Fruit fly (Drosophila melanogaster) whole organism, embryonic: ENCODE measurements around the gene alphaTub84B.

Experiments used
- CG10267 ChIP-seq: fragments of 200-800 bp; sonication (Bioruptor generic); optimal IDR thresholded peaks from 2 replicates; lab custom pipeline; 2018; ENCODE audit warnings: missing biosample characterization, mild to moderate bottlenecking, missing genetic modification characterization, moderate library complexity
- CG10462 ChIP-seq: fragments of 200-800 bp; sonication (Bioruptor generic); optimal IDR thresholded peaks from 2 replicates; lab custom pipeline; 2016; ENCODE audit warnings: missing biosample characterization, missing genetic modification characterization
- CG10565 ChIP-seq: fragments of 200-800 bp; sonication (Bioruptor generic); optimal IDR thresholded peaks from 3 replicates; lab custom pipeline; 2016; ENCODE audit warnings: missing biosample characterization, mild to moderate bottlenecking, missing genetic modification characterization
- CG11085 ChIP-seq: fragments of 200-800 bp; sonication (Bioruptor generic); IDR thresholded peaks from 2 replicates; pipeline ENCODE4 v1.3.6; 2022; ENCODE audit warnings: missing biosample characterization, missing genetic modification characterization
- CG15269 ChIP-seq: fragments of 200-800 bp; sonication (Bioruptor generic); optimal IDR thresholded peaks from 2 replicates; lab custom pipeline; 2018; ENCODE audit warnings: missing biosample characterization, mild to moderate bottlenecking, missing genetic modification characterization, moderate library complexity
- CG17359 ChIP-seq: fragments of 200-800 bp; sonication (Bioruptor generic); optimal IDR thresholded peaks from 3 replicates; lab custom pipeline; 2018; ENCODE audit warnings: missing biosample characterization, mild to moderate bottlenecking, missing genetic modification characterization, moderate library complexity
- CG17802 ChIP-seq: fragments of 200-800 bp; sonication (Bioruptor generic); optimal IDR thresholded peaks from 2 replicates; lab custom pipeline; 2018; ENCODE audit warnings: missing biosample characterization, mild to moderate bottlenecking, missing genetic modification characterization, moderate library complexity
- CG17912 ChIP-seq: fragments of 200-800 bp; sonication (Bioruptor generic); optimal IDR thresholded peaks from 2 replicates; lab custom pipeline; 2018; ENCODE audit warnings: missing biosample characterization, mild to moderate bottlenecking, missing genetic modification characterization
- CG18262 ChIP-seq: fragments of 200-800 bp; optimal IDR thresholded peaks from 3 replicates; lab custom pipeline; 2019; ENCODE audit warnings: missing biosample characterization, mild to moderate bottlenecking, missing genetic modification characterization, moderate library complexity
- CG2202 ChIP-seq: fragments of 200-800 bp; sonication (Bioruptor generic); optimal IDR thresholded peaks from 2 replicates; lab custom pipeline; 2018; ENCODE audit warnings: missing biosample characterization, mild to moderate bottlenecking, missing genetic modification characterization
- CG2678 ChIP-seq: fragments of 200-800 bp; sonication (Bioruptor generic); optimal IDR thresholded peaks from 3 replicates; lab custom pipeline; 2019; ENCODE audit warnings: missing biosample characterization, mild to moderate bottlenecking, missing genetic modification characterization, moderate library complexity
- CG42726 ChIP-seq: fragments of 200-800 bp; sonication (Bioruptor generic); IDR thresholded peaks from 2 replicates; pipeline ENCODE4 v1.3.6; 2022; ENCODE audit warnings: missing biosample characterization, missing genetic modification characterization; ENCODE audit not compliant: partially characterized antibody
- CG43689 ChIP-seq: fragments of 200-800 bp; sonication (Bioruptor generic); IDR thresholded peaks from 2 replicates; pipeline ENCODE4 v1.3.6; 2022; ENCODE audit warnings: missing biosample characterization, missing genetic modification characterization
- CG6765 ChIP-seq: fragments of 200-800 bp; sonication (Bioruptor generic); optimal IDR thresholded peaks from 3 replicates; lab custom pipeline; 2017; ENCODE audit warnings: missing biosample characterization, mild to moderate bottlenecking, missing genetic modification characterization
- CG6854 ChIP-seq: fragments of 200-800 bp; sonication (Bioruptor generic); optimal IDR thresholded peaks from 3 replicates; lab custom pipeline; 2017; ENCODE audit warnings: missing biosample characterization, mild to moderate bottlenecking, missing genetic modification characterization
- CG7745 ChIP-seq: fragments of 200-800 bp; sonication (Bioruptor generic); optimal IDR thresholded peaks from 2 replicates; lab custom pipeline; 2018; ENCODE audit warnings: missing biosample characterization, mild to moderate bottlenecking, missing genetic modification characterization, moderate library complexity
- CG7839 ChIP-seq: fragments of 200-800 bp; sonication (Bioruptor generic); optimal IDR thresholded peaks from 3 replicates; lab custom pipeline; 2018; ENCODE audit warnings: missing biosample characterization, mild to moderate bottlenecking, missing genetic modification characterization, moderate library complexity
- CG8924 ChIP-seq: fragments of 200-800 bp; optimal IDR thresholded peaks from 3 replicates; lab custom pipeline; 2019; ENCODE audit warnings: missing biosample characterization, mild to moderate bottlenecking, missing genetic modification characterization, moderate library complexity
- CG9609 ChIP-seq: fragments of 200-800 bp; sonication (Bioruptor generic); optimal IDR thresholded peaks from 3 replicates; lab custom pipeline; 2016; ENCODE audit warnings: missing biosample characterization, missing genetic modification characterization
- CG9817 ChIP-seq: fragments of 200-800 bp; sonication (Bioruptor generic); optimal IDR thresholded peaks from 2 replicates; lab custom pipeline; 2018; ENCODE audit warnings: missing biosample characterization, mild to moderate bottlenecking, missing genetic modification characterization, moderate library complexity
- CTCF ChIP-seq: fragments of 200-800 bp; sonication (Bioruptor generic); optimal IDR thresholded peaks from 2 replicates; lab custom pipeline; 2017; ENCODE audit warnings: missing biosample characterization, mild to moderate bottlenecking, missing genetic modification characterization, moderate library complexity
- CoRest ChIP-seq: fragments of 200-800 bp; sonication (Bioruptor generic); optimal IDR thresholded peaks from 3 replicates; lab custom pipeline; 2018; ENCODE audit warnings: missing biosample characterization, mild to moderate bottlenecking, missing genetic modification characterization, moderate library complexity
- Dbx ChIP-seq: fragments of 200-800 bp; sonication (Bioruptor generic); IDR thresholded peaks from 3 replicates; pipeline ENCODE4 v1.3.6; 2022; ENCODE audit warnings: missing biosample characterization, missing genetic modification characterization
- Dll ChIP-seq: fragments of 200-800 bp; sonication (Bioruptor generic); IDR thresholded peaks from 4 replicates; pipeline ENCODE4 v1.3.6; 2022; ENCODE audit warnings: missing biosample characterization, missing genetic modification characterization; ENCODE audit not compliant: partially characterized antibody
- Ets97D ChIP-seq: fragments of 200-800 bp; sonication (Bioruptor generic); optimal IDR thresholded peaks from 3 replicates; lab custom pipeline; 2016; ENCODE audit warnings: missing biosample characterization, missing genetic modification characterization
- Fer3 ChIP-seq: fragments of 200-800 bp; sonication (Bioruptor generic); optimal IDR thresholded peaks from 2 replicates; lab custom pipeline; 2018; ENCODE audit warnings: missing biosample characterization, mild to moderate bottlenecking, missing genetic modification characterization, moderate library complexity
- H15 ChIP-seq: fragments of 200-800 bp; sonication (Bioruptor generic); IDR thresholded peaks from 3 replicates; pipeline ENCODE4 v1.3.6; 2022; ENCODE audit warnings: missing biosample characterization, missing genetic modification characterization
- Myb ChIP-seq: fragments of 200-800 bp; sonication (Bioruptor generic); optimal IDR thresholded peaks from 2 replicates; lab custom pipeline; 2016; ENCODE audit warnings: missing biosample characterization, missing genetic modification characterization
- NC2α ChIP-seq: fragments of 200-800 bp; sonication (Bioruptor generic); optimal IDR thresholded peaks from 2 replicates; lab custom pipeline; 2016; ENCODE audit warnings: missing biosample characterization, missing genetic modification characterization
- Nf-YC ChIP-seq: fragments of 200-800 bp; optimal IDR thresholded peaks from 3 replicates; lab custom pipeline; 2019; ENCODE audit warnings: missing biosample characterization, mild to moderate bottlenecking, missing genetic modification characterization, moderate library complexity
- Oli ChIP-seq: fragments of 200-800 bp; sonication (Bioruptor generic); optimal IDR thresholded peaks from 2 replicates; lab custom pipeline; 2018; ENCODE audit warnings: missing biosample characterization, mild to moderate bottlenecking, missing genetic modification characterization, moderate library complexity
- Stat92E ChIP-seq, 3 experiments: fragments of >200 bp in 2 of 3; fragments of 200-800 bp in 1 of 3; sonication (Bioruptor generic) in 1 of 3; optimal IDR thresholded peaks; 2 replicates each; lab custom pipeline; 2017 to 2019; ENCODE audit warnings: missing biosample characterization in 3 of 3, missing genetic modification characterization in 3 of 3, mild to moderate bottlenecking in 1 of 3, moderate library complexity in 1 of 3
- bab2 ChIP-seq: fragments of 200-800 bp; sonication (Bioruptor generic); optimal IDR thresholded peaks from 2 replicates; lab custom pipeline; 2016; ENCODE audit warnings: missing biosample characterization, missing genetic modification characterization
- caup ChIP-seq: fragments of 200-800 bp; sonication (Bioruptor generic); optimal IDR thresholded peaks from 3 replicates; lab custom pipeline; 2017; ENCODE audit warnings: missing biosample characterization, mild to moderate bottlenecking, missing genetic modification characterization, moderate library complexity; ENCODE audit not compliant: severe bottlenecking
- chinmo ChIP-seq: fragments of 200-800 bp; sonication (Bioruptor generic); IDR thresholded peaks from 4 replicates; pipeline ENCODE4 v1.3.6; 2022; ENCODE audit warnings: missing biosample characterization, missing genetic modification characterization; ENCODE audit not compliant: partially characterized antibody
- cwo ChIP-seq: fragments of 200-800 bp; sonication (Bioruptor generic); optimal IDR thresholded peaks from 3 replicates; lab custom pipeline; 2017; ENCODE audit warnings: missing biosample characterization, missing genetic modification characterization, mild to moderate bottlenecking, moderate library complexity, missing genetic modification reagents
- dpn ChIP-seq, 2 experiments: fragments of 200-800 bp; sonication (Bioruptor generic); optimal IDR thresholded peaks; 3 replicates each; lab custom pipeline; 2016; ENCODE audit warnings: missing biosample characterization in 2 of 2, missing genetic modification characterization in 2 of 2
- ftz-f1 ChIP-seq: fragments of 200-800 bp; sonication (Bioruptor generic); optimal IDR thresholded peaks from 2 replicates; lab custom pipeline; 2016; ENCODE audit warnings: missing biosample characterization, missing genetic modification characterization
- hbn ChIP-seq: fragments of 200-800 bp; sonication (Bioruptor generic); IDR thresholded peaks from 2 replicates; pipeline ENCODE4 v1.3.6; 2022; ENCODE audit warnings: missing biosample characterization, missing genetic modification characterization; ENCODE audit not compliant: partially characterized antibody
- her ChIP-seq: fragments of 200-800 bp; sonication (Bioruptor generic); optimal IDR thresholded peaks from 2 replicates; lab custom pipeline; 2016; ENCODE audit warnings: missing biosample characterization, missing genetic modification characterization
- lab ChIP-seq: fragments of 200-800 bp; sonication (Bioruptor generic); optimal IDR thresholded peaks from 3 replicates; lab custom pipeline; 2017; ENCODE audit warnings: missing biosample characterization, missing genetic modification characterization, mild to moderate bottlenecking, moderate library complexity, missing genetic modification reagents
- maf-S ChIP-seq: fragments of 200-800 bp; sonication (Bioruptor generic); optimal IDR thresholded peaks from 2 replicates; lab custom pipeline; 2016; ENCODE audit warnings: missing biosample characterization, missing genetic modification characterization
- pita ChIP-seq: fragments of 200-800 bp; sonication (Bioruptor generic); optimal IDR thresholded peaks from 2 replicates; lab custom pipeline; 2017; ENCODE audit warnings: missing biosample characterization, mild to moderate bottlenecking, missing genetic modification characterization
- pros ChIP-seq: fragments of 200-800 bp; sonication (Bioruptor generic); optimal IDR thresholded peaks from 3 replicates; lab custom pipeline; 2019; ENCODE audit warnings: missing biosample characterization, mild to moderate bottlenecking, missing genetic modification characterization, moderate library complexity
- ro ChIP-seq: fragments of 200-800 bp; sonication (Bioruptor generic); IDR thresholded peaks from 2 replicates; pipeline ENCODE4 v1.3.6; 2022; ENCODE audit warnings: missing biosample characterization, missing genetic modification characterization
- row ChIP-seq: fragments of 200-800 bp; sonication (Bioruptor generic); IDR thresholded peaks from 3 replicates; pipeline ENCODE4 v1.3.6; 2022; ENCODE audit warnings: missing biosample characterization, missing genetic modification characterization
- sim ChIP-seq: fragments of 200-800 bp; sonication (Bioruptor generic); IDR thresholded peaks from 2 replicates; pipeline ENCODE4 v1.3.6; 2022; ENCODE audit warnings: missing biosample characterization, missing genetic modification characterization
- sima ChIP-seq: fragments of 200-800 bp; sonication (Bioruptor generic); optimal IDR thresholded peaks from 2 replicates; lab custom pipeline; 2016; ENCODE audit warnings: missing biosample characterization, missing genetic modification characterization
- sr ChIP-seq: fragments of 200-800 bp; sonication (Bioruptor generic); IDR thresholded peaks from 3 replicates; pipeline ENCODE4 v1.3.6; 2022; ENCODE audit warnings: missing biosample characterization, missing genetic modification characterization
- stwl ChIP-seq: fragments of 200-800 bp; sonication (Bioruptor generic); optimal IDR thresholded peaks from 3 replicates; lab custom pipeline; 2018; ENCODE audit warnings: missing biosample characterization, mild to moderate bottlenecking, missing genetic modification characterization, moderate library complexity
- zf30C ChIP-seq: fragments of 200-800 bp; sonication (Bioruptor generic); optimal IDR thresholded peaks from 3 replicates; lab custom pipeline; 2018; ENCODE audit warnings: missing biosample characterization, mild to moderate bottlenecking, missing genetic modification characterization

alphaTub84B gene

DNA sequence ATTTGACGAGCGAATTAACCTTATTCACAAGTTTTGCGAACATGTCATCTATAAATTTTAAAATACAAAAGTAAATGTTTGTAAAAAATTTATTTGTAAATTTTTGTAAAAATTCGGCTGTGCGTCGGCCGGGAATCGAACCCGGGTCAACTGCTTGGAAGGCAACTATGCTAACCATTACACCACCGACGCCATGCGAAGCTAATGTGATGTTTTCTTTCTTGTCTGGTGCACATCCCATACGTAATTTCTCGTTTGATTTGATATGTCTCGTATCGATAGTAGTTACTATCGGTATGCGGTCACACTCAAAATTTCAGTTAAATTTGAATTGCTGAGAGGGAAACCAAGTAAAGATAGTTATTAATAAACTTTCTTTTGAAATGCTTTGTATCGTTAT, 44.4 kb downstream of the alphaTub84B start (continued):
- TF ChIP-seq dpn (GFP tag; optimal IDR thresholded peaks at IDR 0.05; lab: Kevin White, UChicago) (no peak), her (GFP tag; lab: Kevin White, UChicago) (no peak), ro (no peak), CG43689 (GFP tag; lab: Robert Waterston, UW) (no peak), NC2α (no peak), chinmo (GFP tag; lab: Robert Waterston, UW) (peak; percentile 95; the same call in 3 of the 4 replicates), Fer3 (no peak), CoRest (tag; lab: Kevin White, UChicago) (no peak), CG11085 (GFP tag; lab: Robert Waterston, UW) (no peak), CG18262 (tag; lab: Kevin White, UChicago) (no peak), CG9817 (tag; lab: Kevin White, UChicago) (no peak), Myb (GFP tag; lab: Kevin White, UChicago) (peak; percentile 97), CG42726 (GFP tag; lab: Robert Waterston, UW) (peak; percentile 95), zf30C (no peak), CTCF (GFP tag; lab: Kevin White, UChicago) (no peak), cwo (no peak), pros (GFP tag; lab: Kevin White, UChicago) (no peak), bab2 (GFP tag; lab: Kevin White, UChicago) (no peak), CG2202 (tag; lab: Kevin White, UChicago) (no peak), sim (no peak), Oli (tag; lab: Kevin White, UChicago) (no peak), ftz-f1 (GFP tag; lab: Kevin White, UChicago) (no peak), CG7839 (tag; lab: Kevin White, UChicago) (no peak), CG10565 (GFP tag; lab: Kevin White, UChicago) (no peak), CG8924 (no peak), CG6765 (GFP tag; lab: Kevin White, UChicago) (no peak), sr (no peak), Nf-YC (no peak), CG9609 (GFP tag; lab: Kevin White, UChicago) (no peak), sima (GFP tag; lab: Kevin White, UChicago) (no peak), maf-S (GFP tag; lab: Kevin White, UChicago) (no peak), Dbx (0 out of 3 replicates have a peak, but pooled peaks have one; percentile 32), CG10462 (GFP tag; lab: Kevin White, UChicago) (no peak), stwl (tag; lab: Kevin White, UChicago) (peak; percentile 51), CG17802 (tag; lab: Kevin White, UChicago) (no peak), hbn (peak; percentile 92), caup (GFP tag; lab: Kevin White, UChicago) (no peak), CG17912 (GFP tag; lab: Kevin White, UChicago) (no peak), Stat92E (GFP tag; optimal IDR thresholded peaks at IDR 0.05; lab: Kevin White, UChicago) (peak in 1 of 3 experiments; percentile 63), CG2678 (tag; lab: Kevin White, UChicago) (no peak), CG15269 (no peak), row (GFP tag; lab: Robert Waterston, UW) (peak; percentile 8; the same call in 1 of the 3 replicates), Ets97D (GFP tag; lab: Kevin White, UChicago) (peak; percentile 1), CG6854 (GFP tag; lab: Kevin White, UChicago) (no peak), Dll (GFP tag; lab: Robert Waterston, UW) (peak; percentile 94), CG17359 (tag; lab: Kevin White, UChicago) (no peak), lab (no peak), pita (no peak), CG7745 (tag; lab: Kevin White, UChicago) (no peak), H15 (GFP tag; lab: Robert Waterston, UW) (no peak), CG10267 (tag; lab: Kevin White, UChicago) (peak; percentile 32)
